Worm (Caenorhabditis elegans) whole organism, late embryonic: ENCODE measurements around the gene F58A6.9.

ENCODE experiments used
- C08G9.2 ChIP-seq: sonication (generic microtip); optimal IDR thresholded peaks from 2 replicates; lab custom pipeline; 2016; ENCODE audit warnings: mild to moderate bottlenecking, missing genetic modification characterization, moderate library complexity, missing compliant biosample characterization
- C38D4.7 ChIP-seq: fragments of 200-800 bp; sonication (Bioruptor generic); optimal IDR thresholded peaks from 2 replicates; lab custom pipeline; 2018; ENCODE audit warnings: mild to moderate bottlenecking, missing genetic modification characterization, moderate library complexity, missing compliant biosample characterization
- F13H6.1 ChIP-seq: sonication (generic microtip); optimal IDR thresholded peaks from 2 replicates; lab custom pipeline; 2016; ENCODE audit warnings: missing genetic modification characterization, missing compliant biosample characterization
- ama-1 ChIP-seq: fragments of 150-350 bp; optimal IDR thresholded peaks from 2 replicates; lab custom pipeline; 2014
- ceh-18 ChIP-seq: sonication (generic microtip); optimal IDR thresholded peaks from 2 replicates; lab custom pipeline; 2016; ENCODE audit warnings: missing genetic modification characterization, missing compliant biosample characterization
- ceh-19 ChIP-seq: fragments of 200-800 bp; sonication (Bioruptor generic); optimal IDR thresholded peaks from 2 replicates; lab custom pipeline; 2018; ENCODE audit warnings: mild to moderate bottlenecking, missing genetic modification characterization, missing compliant biosample characterization
- ceh-2 ChIP-seq: sonication (generic microtip); optimal IDR thresholded peaks from 2 replicates; lab custom pipeline; 2016; ENCODE audit warnings: missing genotype, missing genetic modification characterization, missing compliant biosample characterization
- ceh-22 ChIP-seq: sonication (generic microtip); optimal IDR thresholded peaks from 2 replicates; lab custom pipeline; 2017; ENCODE audit warnings: missing biosample characterization, missing genetic modification characterization
- ceh-24 ChIP-seq: sonication (generic microtip); optimal IDR thresholded peaks from 2 replicates; lab custom pipeline; 2016; ENCODE audit warnings: mild to moderate bottlenecking, missing genetic modification characterization, missing compliant biosample characterization
- ceh-48 ChIP-seq: sonication (generic microtip); optimal IDR thresholded peaks from 2 replicates; lab custom pipeline; 2016; ENCODE audit warnings: missing genetic modification characterization, inconsistent platforms, missing compliant biosample characterization
- ceh-6 ChIP-seq: fragments of 200-800 bp; sonication (Bioruptor generic); optimal IDR thresholded peaks from 2 replicates; lab custom pipeline; 2018; ENCODE audit warnings: mild to moderate bottlenecking, missing genetic modification characterization, missing compliant biosample characterization
- ceh-9 ChIP-seq: sonication (generic microtip); optimal IDR thresholded peaks from 2 replicates; lab custom pipeline; 2016; ENCODE audit warnings: mild to moderate bottlenecking, missing genetic modification characterization, inconsistent platforms, missing compliant biosample characterization
- che-1 ChIP-seq: sonication (generic microtip); optimal IDR thresholded peaks from 2 replicates; lab custom pipeline; 2016; ENCODE audit warnings: mild to moderate bottlenecking, missing genetic modification characterization, missing compliant biosample characterization
- dmd-4 ChIP-seq: sonication (generic microtip); optimal IDR thresholded peaks from 2 replicates; lab custom pipeline; 2016; ENCODE audit warnings: borderline replicate concordance, missing genetic modification characterization, missing compliant biosample characterization
- elt-2 ChIP-seq: sonication (generic microtip); optimal IDR thresholded peaks from 2 replicates; lab custom pipeline; 2016; ENCODE audit warnings: missing genetic modification reagents, missing genetic modification characterization, missing compliant biosample characterization
- fax-1 ChIP-seq: sonication (generic microtip); optimal IDR thresholded peaks from 2 replicates; lab custom pipeline; 2016; ENCODE audit warnings: missing genotype, missing genetic modification characterization, missing compliant biosample characterization
- gmeb-2 ChIP-seq: sonication (generic microtip); optimal IDR thresholded peaks from 2 replicates; lab custom pipeline; 2016; ENCODE audit warnings: missing genetic modification characterization, inconsistent platforms, missing compliant biosample characterization
- hlh-13 ChIP-seq: fragments of 200-800 bp; sonication (Bioruptor generic); optimal IDR thresholded peaks from 2 replicates; lab custom pipeline; 2018; ENCODE audit warnings: mild to moderate bottlenecking, missing genetic modification characterization, missing compliant biosample characterization
- hlh-15 ChIP-seq: sonication (generic microtip); optimal IDR thresholded peaks from 2 replicates; lab custom pipeline; 2016; ENCODE audit warnings: missing genetic modification characterization, missing compliant biosample characterization
- lin-11 ChIP-seq: fragments of 200-800 bp; sonication (Bioruptor generic); optimal IDR thresholded peaks from 2 replicates; lab custom pipeline; 2018; ENCODE audit warnings: mild to moderate bottlenecking, missing genetic modification characterization, missing compliant biosample characterization
- nhr-11 ChIP-seq: fragments of 150-350 bp; optimal IDR thresholded peaks from 2 replicates; lab custom pipeline; 2014; ENCODE audit warnings: missing biosample characterization, missing genetic modification characterization
- pag-3 ChIP-seq: sonication (generic microtip); optimal IDR thresholded peaks from 2 replicates; lab custom pipeline; 2016; ENCODE audit warnings: missing compliant biosample characterization, missing genetic modification characterization, borderline replicate concordance
- pha-4 ChIP-seq: fragments of 150-350 bp; optimal IDR thresholded peaks from 2 replicates; lab custom pipeline; 2018; ENCODE audit warnings: missing biosample characterization, missing genetic modification reagents, missing genetic modification characterization
- pqm-1 ChIP-seq: sonication (generic microtip); optimal IDR thresholded peaks from 2 replicates; lab custom pipeline; 2016; ENCODE audit warnings: missing genetic modification characterization, missing compliant biosample characterization
- pros-1 ChIP-seq: fragments of 150-350 bp; optimal IDR thresholded peaks from 2 replicates; lab custom pipeline; 2014; ENCODE audit warnings: missing biosample characterization, missing genetic modification reagents, missing genetic modification characterization
- ref-2 ChIP-seq: sonication (generic microtip); optimal IDR thresholded peaks from 2 replicates; lab custom pipeline; 2016; ENCODE audit warnings: missing genetic modification characterization, missing compliant biosample characterization
- rnt-1 ChIP-seq: sonication (generic microtip); optimal IDR thresholded peaks from 2 replicates; lab custom pipeline; 2016; ENCODE audit warnings: missing genetic modification characterization, missing compliant biosample characterization
- sdc-2 ChIP-seq: sonication (generic microtip); optimal IDR thresholded peaks from 2 replicates; lab custom pipeline; 2016; ENCODE audit warnings: missing genotype, missing genetic modification characterization, missing compliant biosample characterization
- syd-9 ChIP-seq: sonication (generic microtip); optimal IDR thresholded peaks from 2 replicates; lab custom pipeline; 2016; ENCODE audit warnings: mild to moderate bottlenecking, missing genetic modification characterization, moderate library complexity, missing compliant biosample characterization
- tbx-2 ChIP-seq: sonication (generic microtip); optimal IDR thresholded peaks from 2 replicates; lab custom pipeline; 2016; ENCODE audit warnings: missing genetic modification characterization, missing compliant biosample characterization
- ttx-3 ChIP-seq: sonication (generic microtip); optimal IDR thresholded peaks from 2 replicates; lab custom pipeline; 2016; ENCODE audit warnings: missing genetic modification reagents, missing genetic modification characterization, missing compliant biosample characterization
- unc-42 ChIP-seq: sonication (generic microtip); optimal IDR thresholded peaks from 2 replicates; lab custom pipeline; 2016; ENCODE audit warnings: missing genotype, missing genetic modification characterization, missing compliant biosample characterization
- unc-86 ChIP-seq: sonication (generic microtip); optimal IDR thresholded peaks from 2 replicates; lab custom pipeline; 2016; ENCODE audit warnings: missing genetic modification characterization, missing compliant biosample characterization
- zip-5 ChIP-seq: sonication (generic microtip); optimal IDR thresholded peaks from 2 replicates; lab custom pipeline; 2016; ENCODE audit warnings: missing genetic modification characterization, missing compliant biosample characterization
- ztf-16 ChIP-seq: sonication (generic microtip); optimal IDR thresholded peaks from 2 replicates; lab custom pipeline; 2017; ENCODE audit warnings: missing genetic modification characterization, missing compliant biosample characterization

Gene F58A6.9

ce11 chrII:5200987-5201582, 42.4 kb upstream of the F58A6.9 start (continued):
- TF ChIP-seq ceh-2 (no peak), sdc-2 (tag; lab: Kevin White, UChicago) (no peak), ttx-3 (tag; lab: Kevin White, UChicago) (no peak), hlh-13 (GFP tag; lab: Kevin White, UChicago) (no peak), pag-3 (tag; lab: Kevin White, UChicago) (no peak), zip-5 (tag; lab: Kevin White, UChicago) (no peak), ztf-16 (tag; lab: Kevin White, UChicago) (no peak), ama-1 (lab: Kevin White, UChicago) (no peak), pros-1 (tag; lab: Kevin White, UChicago) (no peak), unc-42 (tag; lab: Kevin White, UChicago) (peak; percentile 10), fax-1 (tag; lab: Kevin White, UChicago) (no peak), ceh-18 (tag; lab: Kevin White, UChicago) (peak; percentile 31)

ce11 chrII:5199497-5199896, 40.8 kb upstream of the F58A6.9 start, which contains the start of gene msp-50:
Gene msp-50, plus strand, starts transcription at chrII:5199797.
- TF ChIP-seq ceh-22 (tag; lab: Kevin White, UChicago): no peak
- no peak for TF ChIP-seq lin-11 (tag; lab: Kevin White, UChicago)
- no peak for TF ChIP-seq pha-4 (tag; lab: Kevin White, UChicago)
- TF ChIP-seq syd-9 (tag; lab: Kevin White, UChicago): no peak
- TF ChIP-seq hlh-15 (tag; lab: Kevin White, UChicago): no peak
- no peak for TF ChIP-seq C38D4.7 (GFP tag; lab: Kevin White, UChicago)
- TF ChIP-seq, all 69 proteins: peak for 0

- TF ChIP-seq ceh-24 (tag; lab: Kevin White, UChicago): no peak
- no peak for TF ChIP-seq fax-1 (tag; lab: Kevin White, UChicago)
These were observed 36.8 kb upstream of the F58A6.9 start, which contains the start of gene C34F11.5 for ce11 chrII:5195504-5195903. Gene C34F11.5, plus strand, starts transcription at chrII:5195804.

ce11 chrII:5194066-5194465, 35.4 kb upstream of the F58A6.9 start, which contains the start of gene msp-49:
Gene msp-49, plus strand, starts transcription at chrII:5194366.
- TF ChIP-seq rnt-1 (tag; lab: Kevin White, UChicago) (no peak), gmeb-2 (tag; lab: Kevin White, UChicago) (no peak), elt-2 (no peak), ztf-16 (tag; lab: Kevin White, UChicago) (no peak), ceh-22 (tag; lab: Kevin White, UChicago) (no peak), sdc-2 (tag; lab: Kevin White, UChicago) (no peak), ceh-9 (tag; lab: Kevin White, UChicago) (no peak), C38D4.7 (GFP tag; lab: Kevin White, UChicago) (no peak), nhr-11 (tag; lab: Kevin White, UChicago) (no peak), ceh-6 (GFP tag; lab: Kevin White, UChicago) (no peak), ceh-19 (GFP tag; lab: Kevin White, UChicago) (no peak), F13H6.1 (tag; lab: Kevin White, UChicago) (no peak)

ce11 chrII:5191766-5192165, 33.1 kb upstream of the F58A6.9 start:
- TF ChIP-seq unc-86 (tag; lab: Kevin White, UChicago) (no peak), elt-2 (peak; percentile 71), che-1 (no peak), C08G9.2 (tag; lab: Kevin White, UChicago) (no peak)
- TF ChIP-seq, all 69 proteins: peak for 1

- no peak for TF ChIP-seq tbx-2 (tag; lab: Kevin White, UChicago)
- TF ChIP-seq ceh-48: no peak
- no peak for TF ChIP-seq dmd-4 (tag; lab: Kevin White, UChicago)
- no peak for TF ChIP-seq ref-2 (tag; lab: Kevin White, UChicago)
- TF ChIP-seq hlh-15 (tag; lab: Kevin White, UChicago): no peak
- TF ChIP-seq ceh-24 (tag; lab: Kevin White, UChicago): no peak
- TF ChIP-seq pqm-1 (tag; lab: Kevin White, UChicago): no peak
- TF ChIP-seq unc-86 (tag; lab: Kevin White, UChicago): no peak
- TF ChIP-seq, all 69 proteins: peak for 0
These were observed 29.3 kb upstream of the F58A6.9 start for ce11 chrII:5187934-5188333.
